Worm (Caenorhabditis elegans) whole organism, mixed stage, embryonic: ENCODE data around the gene aakb-2.

Experiments used
- ces-1 ChIP-seq: fragments of 150-350 bp; optimal IDR thresholded peaks from 2 replicates; lab custom pipeline; 2014; ENCODE audit warnings: missing biosample characterization, missing genetic modification reagents, missing genetic modification characterization
- mab-5 ChIP-seq: fragments of 150-350 bp; optimal IDR thresholded peaks from 2 replicates; lab custom pipeline; 2014; ENCODE audit warnings: missing biosample characterization, missing genetic modification characterization
- mep-1 ChIP-seq: fragments of 150-350 bp; optimal IDR thresholded peaks from 2 replicates; lab custom pipeline; 2017; ENCODE audit warnings: missing biosample characterization, missing genetic modification reagents, missing genetic modification characterization, inconsistent platforms
- sptf-1 ChIP-seq: sonication (generic microtip); optimal IDR thresholded peaks from 2 replicates; lab custom pipeline; 2017; ENCODE audit warnings: mild to moderate bottlenecking, missing genetic modification characterization, moderate library complexity, missing compliant biosample characterization
- unc-39 ChIP-seq: fragments of 150-350 bp; optimal IDR thresholded peaks from 2 replicates; lab custom pipeline; 2014; ENCODE audit warnings: missing biosample characterization, missing genetic modification characterization
- ztf-11 ChIP-seq: fragments of 150-350 bp; optimal IDR thresholded peaks from 2 replicates; lab custom pipeline; 2014; ENCODE audit warnings: missing biosample characterization, missing genetic modification characterization

- no peak for TF ChIP-seq ztf-11 (tag; lab: Kevin White, UChicago)
- TF ChIP-seq mab-5 = no peak
- no peak for TF ChIP-seq ces-1 (GFP tag; lab: Kevin White, UChicago)
- no peak for TF ChIP-seq mep-1 (tag; lab: Kevin White, UChicago)
- TF ChIP-seq unc-39 (tag; lab: Kevin White, UChicago) = no peak
- TF ChIP-seq sptf-1 (tag; lab: Kevin White, UChicago) = no peak
Measured at ce11 chrIII:11287340-11287739, 50.4 kb downstream of the aakb-2 start.
